Worm (Caenorhabditis elegans) whole organism, L4 larva: ENCODE results near the gene M163.1.

Experiments used
- F37D6.2 ChIP-seq: sonication (generic microtip); optimal IDR thresholded peaks from 2 replicates; lab custom pipeline; 2016; ENCODE audit warnings: mild to moderate bottlenecking, missing genetic modification characterization, missing compliant biosample characterization
- F49E8.2 ChIP-seq: sonication (generic microtip); optimal IDR thresholded peaks from 2 replicates; lab custom pipeline; 2016; ENCODE audit warnings: missing compliant biosample characterization, mild to moderate bottlenecking, missing genetic modification characterization, borderline replicate concordance
- R02D3.7 ChIP-seq: fragments of 150-350 bp; sonication (generic microtip); optimal IDR thresholded peaks from 3 replicates; lab custom pipeline; 2014; ENCODE audit warnings: missing biosample characterization, missing genetic modification characterization
- Y105C5A.15 ChIP-seq: fragments of 200-800 bp; sonication (Bioruptor generic); IDR thresholded peaks from 2 replicates; pipeline ENCODE4 v1.3.6; 2022; ENCODE audit warnings: missing genetic modification characterization, missing compliant biosample characterization
- Y5F2A.4 ChIP-seq: fragments of 200-800 bp; sonication (Bioruptor generic); optimal IDR thresholded peaks from 2 replicates; lab custom pipeline; 2018; ENCODE audit warnings: mild to moderate bottlenecking, missing genetic modification characterization, missing compliant biosample characterization
- aly-2 ChIP-seq: sonication (generic microtip); optimal IDR thresholded peaks from 2 replicates; lab custom pipeline; 2018; ENCODE audit warnings: missing biosample characterization, missing genetic modification characterization
- ama-1 ChIP-seq: fragments of 150-350 bp; optimal IDR thresholded peaks from 2 replicates; lab custom pipeline; 2014; ENCODE audit warnings: inconsistent platforms, mixed read lengths
- attf-4 ChIP-seq: sonication (generic microtip); optimal IDR thresholded peaks from 3 replicates; lab custom pipeline; 2017; ENCODE audit warnings: missing biosample characterization, missing genetic modification characterization
- ceh-28 ChIP-seq: fragments of 150-350 bp; optimal IDR thresholded peaks from 2 replicates; lab custom pipeline; 2014; ENCODE audit warnings: missing biosample characterization, missing genetic modification reagents, missing genetic modification characterization
- ceh-32 ChIP-seq: sonication (generic microtip); optimal IDR thresholded peaks from 2 replicates; lab custom pipeline; 2016; ENCODE audit warnings: mild to moderate bottlenecking, missing genetic modification characterization, missing compliant biosample characterization; ENCODE audit not compliant: poor library complexity
- ceh-62 ChIP-seq: sonication (generic microtip); optimal IDR thresholded peaks from 2 replicates; lab custom pipeline; 2017; ENCODE audit warnings: missing biosample characterization, missing genetic modification characterization
- ctbp-1 ChIP-seq: fragments of 200-800 bp; sonication (Bioruptor generic); IDR thresholded peaks from 2 replicates; pipeline ENCODE4 v1.3.6; 2022; ENCODE audit warnings: missing genetic modification reagents, missing genetic modification characterization, missing compliant biosample characterization
- dmd-9 ChIP-seq: fragments of 200-800 bp; sonication (Bioruptor generic); IDR thresholded peaks from 2 replicates; pipeline ENCODE4 v1.3.6; 2022; ENCODE audit warnings: missing genetic modification reagents, missing genetic modification characterization, missing compliant biosample characterization
- duxl-1 ChIP-seq: sonication (generic microtip); optimal IDR thresholded peaks from 2 replicates; lab custom pipeline; 2016; ENCODE audit warnings: mild to moderate bottlenecking, missing genetic modification characterization, moderate library complexity, missing compliant biosample characterization; ENCODE audit not compliant: poor library complexity
- dve-1 ChIP-seq: sonication (generic microtip); optimal IDR thresholded peaks from 2 replicates; lab custom pipeline; 2017; ENCODE audit warnings: antibody characterized with exemption, mild to moderate bottlenecking, missing genetic modification characterization, missing compliant biosample characterization; ENCODE audit not compliant: insufficient read depth
- egl-27 ChIP-seq: sonication (generic microtip); optimal IDR thresholded peaks from 3 replicates; lab custom pipeline; 2017; ENCODE audit warnings: missing biosample characterization, missing genetic modification reagents, missing genetic modification characterization
- egl-43 ChIP-seq: fragments of 200-800 bp; sonication (Bioruptor generic); IDR thresholded peaks from 2 replicates; pipeline ENCODE4 v1.3.6; 2022; ENCODE audit warnings: missing genetic modification reagents, missing genetic modification characterization, missing compliant biosample characterization
- gei-8 ChIP-seq: fragments of 200-800 bp; sonication (Bioruptor generic); optimal IDR thresholded peaks from 2 replicates; lab custom pipeline; 2018; ENCODE audit warnings: mild to moderate bottlenecking, missing genetic modification characterization, missing compliant biosample characterization
- hmg-1.1 ChIP-seq: fragments of 200-800 bp; sonication (Bioruptor generic); IDR thresholded peaks from 2 replicates; pipeline ENCODE4 v1.3.6; 2022; ENCODE audit warnings: missing genetic modification reagents, missing genetic modification characterization, missing compliant biosample characterization
- jun-1 ChIP-seq: fragments of 150-350 bp; optimal IDR thresholded peaks from 2 replicates; lab custom pipeline; 2014; ENCODE audit warnings: missing biosample characterization, missing genetic modification reagents, missing genetic modification characterization
- lin-1 ChIP-seq: fragments of 200-800 bp; sonication (Bioruptor generic); IDR thresholded peaks from 2 replicates; pipeline ENCODE4 v1.3.6; 2022; ENCODE audit warnings: missing genetic modification reagents, missing genetic modification characterization, missing compliant biosample characterization
- lin-15B ChIP-seq: fragments of 150-350 bp; sonication (generic microtip); optimal IDR thresholded peaks from 3 replicates; lab custom pipeline; 2014; ENCODE audit warnings: missing biosample characterization, missing genetic modification characterization
- lin-39 ChIP-seq: fragments of 150-350 bp; optimal IDR thresholded peaks from 2 replicates; lab custom pipeline; 2014; ENCODE audit warnings: missing biosample characterization, missing genetic modification reagents, missing genetic modification characterization
- lir-3 ChIP-seq: sonication (generic microtip); optimal IDR thresholded peaks from 2 replicates; lab custom pipeline; 2016; ENCODE audit warnings: mild to moderate bottlenecking, missing genetic modification characterization, missing compliant biosample characterization
- lsy-2 ChIP-seq, 2 experiments: fragments of 150-350 bp in 1 of 2; sonication (generic microtip) in 1 of 2; optimal IDR thresholded peaks; 2 replicates each; lab custom pipeline; 2014 to 2017; ENCODE audit warnings: missing biosample characterization in 2 of 2, missing genetic modification characterization in 2 of 2
- madf-9 ChIP-seq: fragments of 200-800 bp; sonication (Bioruptor generic); conservative IDR thresholded peaks from 2 replicates; pipeline ENCODE4 v1.3.6; 2022; ENCODE audit warnings: missing genetic modification reagents, missing genetic modification characterization, missing compliant biosample characterization
- mdt-29 ChIP-seq: fragments of 200-800 bp; sonication (Bioruptor generic); IDR thresholded peaks from 2 replicates; pipeline ENCODE4 v1.3.6; 2022; ENCODE audit warnings: missing genetic modification reagents, missing genetic modification characterization, missing compliant biosample characterization
- mep-1 ChIP-seq: fragments of 150-350 bp; sonication (generic microtip); optimal IDR thresholded peaks from 3 replicates; lab custom pipeline; 2014; ENCODE audit warnings: missing biosample characterization, missing genetic modification characterization
- mes-2 ChIP-seq: sonication (generic microtip); optimal IDR thresholded peaks from 2 replicates; lab custom pipeline; 2016; ENCODE audit warnings: missing genotype, mild to moderate bottlenecking, missing genetic modification characterization, missing compliant biosample characterization; ENCODE audit not compliant: poor library complexity, severe bottlenecking
- nhr-237 ChIP-seq: sonication (generic microtip); optimal IDR thresholded peaks from 2 replicates; lab custom pipeline; 2017; ENCODE audit warnings: missing biosample characterization, missing genetic modification characterization
- nhr-41 ChIP-seq: fragments of 200-800 bp; sonication (Bioruptor generic); IDR thresholded peaks from 2 replicates; pipeline ENCODE4 v1.3.6; 2022; ENCODE audit warnings: missing genetic modification reagents, missing genetic modification characterization, missing compliant biosample characterization
- nhr-42 ChIP-seq: fragments of 200-800 bp; sonication (Bioruptor generic); IDR thresholded peaks from 2 replicates; pipeline ENCODE4 v1.3.6; 2022; ENCODE audit warnings: missing genetic modification characterization, missing compliant biosample characterization
- nhr-48 ChIP-seq: sonication (generic microtip); optimal IDR thresholded peaks from 2 replicates; lab custom pipeline; 2016; ENCODE audit warnings: mild to moderate bottlenecking, missing genetic modification characterization, missing compliant biosample characterization
- nhr-76 ChIP-seq: fragments of 150-350 bp; optimal IDR thresholded peaks from 2 replicates; lab custom pipeline; 2014; ENCODE audit warnings: missing biosample characterization, missing genetic modification characterization
- php-3 ChIP-seq: fragments of 200-800 bp; sonication (Bioruptor generic); IDR thresholded peaks from 2 replicates; pipeline ENCODE4 v1.3.6; 2022; ENCODE audit warnings: missing genetic modification reagents, missing genetic modification characterization, missing compliant biosample characterization
- rbr-2 ChIP-seq: sonication (generic microtip); optimal IDR thresholded peaks from 2 replicates; lab custom pipeline; 2016; ENCODE audit warnings: missing genotype, missing genetic modification characterization, missing compliant biosample characterization
- set-16 ChIP-seq: fragments of 200-800 bp; sonication (Bioruptor generic); IDR thresholded peaks from 2 replicates; pipeline ENCODE4 v1.3.6; 2022; ENCODE audit warnings: missing genetic modification reagents, missing genetic modification characterization, missing compliant biosample characterization
- snpc-4 ChIP-seq: fragments of 150-350 bp; optimal IDR thresholded peaks from 2 replicates; lab custom pipeline; 2014; ENCODE audit warnings: missing biosample characterization, missing genetic modification characterization
- spr-3 ChIP-seq: fragments of 200-800 bp; sonication (Bioruptor generic); optimal IDR thresholded peaks from 2 replicates; lab custom pipeline; 2018; ENCODE audit warnings: mild to moderate bottlenecking, missing genetic modification characterization, missing compliant biosample characterization
- vab-7 ChIP-seq: fragments of 200-800 bp; sonication (Bioruptor generic); IDR thresholded peaks from 2 replicates; pipeline ENCODE4 v1.3.6; 2022; ENCODE audit warnings: missing genetic modification reagents, missing genetic modification characterization, missing compliant biosample characterization
- zip-11 ChIP-seq: fragments of 200-800 bp; sonication (Bioruptor generic); IDR thresholded peaks from 2 replicates; pipeline ENCODE4 v1.3.6; 2022; ENCODE audit warnings: missing genetic modification characterization, missing compliant biosample characterization
- zip-2 ChIP-seq: fragments of 150-350 bp; optimal IDR thresholded peaks from 2 replicates; lab custom pipeline; 2014; ENCODE audit warnings: missing biosample characterization, missing genetic modification characterization

M163.1 gene

DNA sequence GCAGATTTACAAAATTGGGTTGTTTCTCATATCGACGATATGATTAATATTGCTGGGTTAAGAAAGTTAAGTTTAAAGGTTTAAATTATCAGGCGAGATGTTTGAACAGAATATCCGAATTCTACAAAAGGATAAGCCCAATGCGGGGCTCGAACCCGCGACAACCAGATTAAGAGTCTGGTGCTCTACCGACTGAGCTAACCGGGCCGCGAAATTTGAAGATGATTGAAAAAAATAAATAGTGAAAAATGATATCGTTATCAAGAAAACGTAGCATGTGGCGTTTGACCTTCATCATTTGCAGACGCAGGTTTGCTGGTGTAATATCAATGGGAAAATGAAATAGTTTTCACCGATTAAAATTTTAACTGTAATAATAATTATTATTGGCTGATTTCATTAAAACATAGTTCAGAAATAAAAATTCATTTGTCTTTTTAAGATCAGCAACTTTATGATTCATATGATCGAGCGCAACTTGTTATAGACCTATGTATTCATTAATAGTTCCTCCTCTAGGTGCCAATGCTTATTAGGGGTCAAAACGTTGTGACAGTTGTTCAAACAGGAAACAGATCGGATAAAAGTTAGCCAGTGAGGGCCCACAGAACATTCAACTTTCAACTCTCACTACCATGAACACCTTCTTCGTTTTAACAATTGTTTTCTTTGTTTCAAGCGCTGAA, 24.7 kb downstream of the M163.1 start, which contains the start of gene M163.11 (continued):
- no peak for TF ChIP-seq set-16
- TF ChIP-seq dmd-9 (GFP tag; lab: Robert Waterston, UW), result no peak
- TF ChIP-seq Y105C5A.15 (GFP tag; lab: Robert Waterston, UW), result peak; percentile 83
- no peak for TF ChIP-seq php-3 (GFP tag; lab: Robert Waterston, UW)
- no peak for TF ChIP-seq ceh-28
- TF ChIP-seq madf-9 (GFP tag; lab: Robert Waterston, UW), result peak; percentile 77
- TF ChIP-seq R02D3.7, result no peak
- peak; percentile 68 for TF ChIP-seq mes-2
- peak; percentile 72; the same call in 1 of the 2 replicates for TF ChIP-seq lin-1 (GFP tag; lab: Robert Waterston, UW)
- no peak for TF ChIP-seq egl-27 (tag; lab: Kevin White, UChicago)
- TF ChIP-seq spr-3 (GFP tag; lab: Kevin White, UChicago), result peak; percentile 55
- no peak for TF ChIP-seq ama-1 (lab: Kevin White, UChicago)
- no peak for TF ChIP-seq lin-15B (tag; lab: Kevin White, UChicago)
- peak; percentile 61 for TF ChIP-seq zip-2 (tag; lab: Kevin White, UChicago)
- TF ChIP-seq nhr-41 (GFP tag; lab: Robert Waterston, UW), result peak; percentile 73; the same call in 1 of the 2 replicates
- TF ChIP-seq nhr-42 (GFP tag; lab: Robert Waterston, UW), result peak; percentile 74
- no peak for TF ChIP-seq ceh-62
- no peak for TF ChIP-seq aly-2 (tag; lab: Kevin White, UChicago)
- peak; percentile 92 for TF ChIP-seq egl-43
- TF ChIP-seq zip-11 (GFP tag; lab: Robert Waterston, UW), result no peak
- TF ChIP-seq dve-1 (tag; lab: Kevin White, UChicago), result peak; percentile 39
- TF ChIP-seq jun-1 (tag; lab: Kevin White, UChicago), result no peak
- peak; percentile 78 for TF ChIP-seq vab-7 (GFP tag; lab: Robert Waterston, UW)
- TF ChIP-seq F49E8.2 (tag; lab: Kevin White, UChicago), result peak; percentile 38
- TF ChIP-seq ctbp-1 (GFP tag; lab: Robert Waterston, UW), result peak; percentile 64
- TF ChIP-seq rbr-2 (tag; lab: Kevin White, UChicago), result no peak
- no peak for TF ChIP-seq attf-4 (tag; lab: Kevin White, UChicago)
- TF ChIP-seq duxl-1, result peak; percentile 64
- no peak for TF ChIP-seq lin-39 (tag; lab: Kevin White, UChicago)
- TF ChIP-seq nhr-48 (tag; lab: Kevin White, UChicago), result peak; percentile 1
- no peak for TF ChIP-seq lir-3 (tag; lab: Kevin White, UChicago)
- TF ChIP-seq gei-8 (GFP tag; lab: Kevin White, UChicago), result peak; percentile 23
- TF ChIP-seq nhr-76, result no peak

DNA sequence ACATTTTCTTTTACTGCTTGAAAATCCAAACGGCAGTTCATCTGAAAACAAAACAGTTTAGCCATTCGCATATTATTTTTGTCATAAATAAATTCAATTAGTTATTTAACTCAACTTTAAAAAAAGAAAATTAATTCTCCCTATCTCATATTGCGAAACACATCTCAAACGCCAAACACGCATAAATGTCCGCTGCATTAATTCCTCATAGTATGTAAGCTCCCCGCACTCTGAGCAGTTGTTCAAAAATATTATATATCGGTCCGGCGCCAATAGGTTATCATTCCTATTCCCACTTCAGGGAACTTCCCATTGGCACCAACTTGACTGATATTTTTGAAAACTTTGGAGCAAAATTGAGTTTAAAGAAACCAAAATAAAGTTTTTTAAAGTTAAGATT, 25.4 kb downstream of the M163.1 start:
- no peak for TF ChIP-seq vab-7 (GFP tag; lab: Robert Waterston, UW)
- peak; percentile 87 for TF ChIP-seq snpc-4
- no peak for TF ChIP-seq Y5F2A.4 (GFP tag; lab: Kevin White, UChicago)
- peak in 1 of 2 experiments; percentile 73 for TF ChIP-seq lsy-2 (tag; optimal IDR thresholded peaks at IDR 0.05; lab: Kevin White, UChicago)
- TF ChIP-seq hmg-1.1 (GFP tag; lab: Robert Waterston, UW), result peak; percentile 48
- TF ChIP-seq mep-1 (tag; lab: Kevin White, UChicago), result no peak
- TF ChIP-seq ceh-32 (tag; lab: Kevin White, UChicago), result no peak
- no peak for TF ChIP-seq nhr-237 (tag; lab: Kevin White, UChicago)
- TF ChIP-seq mdt-29, result no peak
- TF ChIP-seq attf-4 (tag; lab: Kevin White, UChicago), result no peak
- TF ChIP-seq nhr-42 (GFP tag; lab: Robert Waterston, UW), result no peak
- peak; percentile 65 for TF ChIP-seq F37D6.2 (tag; lab: Kevin White, UChicago)
- TF ChIP-seq duxl-1, result peak; percentile 17
- TF ChIP-seq dve-1 (tag; lab: Kevin White, UChicago), result peak; percentile 51
- TF ChIP-seq mes-2, result peak; percentile 54
